Fruit fly (Drosophila melanogaster): ENCODE data around the gene HGTX.

DNA sequence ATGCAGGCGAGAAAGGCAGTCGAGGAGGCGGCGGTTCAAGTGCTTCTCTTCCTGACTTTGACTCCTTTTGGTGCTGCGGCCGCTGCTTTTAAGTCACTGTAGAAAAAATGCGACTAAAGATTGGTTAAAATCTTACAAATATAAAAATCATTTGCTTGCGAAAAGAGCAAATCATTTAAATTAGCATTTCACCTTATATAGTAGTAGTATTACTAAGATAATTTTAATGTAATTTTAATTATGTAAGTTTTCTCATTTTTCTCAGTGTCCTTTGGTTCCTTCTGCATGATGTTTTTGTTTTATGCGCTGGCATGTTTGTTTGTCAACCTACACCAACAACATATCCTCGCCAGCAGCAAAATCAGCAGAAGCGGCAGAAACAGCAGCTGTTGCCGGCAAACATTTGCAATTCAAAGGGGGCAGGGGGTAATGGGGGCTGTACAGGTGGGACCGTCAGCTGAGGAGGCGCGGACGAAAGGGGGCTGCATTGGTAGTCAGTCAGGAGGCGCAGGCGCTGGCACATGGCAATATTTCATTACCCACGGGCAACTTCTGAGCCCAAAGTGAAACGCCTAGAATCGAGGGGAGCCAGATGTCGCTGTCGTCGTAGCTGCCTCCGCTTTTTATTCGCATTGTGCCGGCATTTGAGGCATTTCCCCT is 48.0 kb upstream of the HGTX start:
- TF ChIP-seq psq (optimal IDR thresholded peaks at IDR 0.05) = no peak
- no peak for TF ChIP-seq usp (GFP tag; optimal IDR thresholded peaks at IDR 0.05)
